Worm (Caenorhabditis elegans): ENCODE data around the gene T28A11.18.

T28A11.18 gene

DNA sequence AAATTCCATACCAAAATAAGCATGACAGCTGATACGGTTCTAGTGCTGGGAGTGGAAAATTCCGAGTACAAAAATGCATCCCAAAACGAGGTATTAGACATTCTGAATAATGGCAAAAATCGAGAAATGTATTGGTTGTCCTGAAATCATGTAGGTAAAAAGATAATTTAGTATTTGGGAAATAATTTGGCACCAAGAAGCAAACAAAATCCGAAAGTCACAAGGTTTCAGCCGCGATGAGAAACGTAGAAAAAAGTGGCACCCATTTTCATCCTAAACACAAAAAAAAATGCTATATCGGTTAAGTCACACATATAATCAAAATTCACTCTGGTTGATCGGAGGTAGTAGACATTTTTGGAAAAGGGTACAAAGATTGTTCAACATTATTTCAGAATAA is 29.9 kb upstream of the T28A11.18 start, which contains the start of gene srx-122:
srx-122 (minus strand) TSS at position 101 of the 400 bp plus-strand sequence.
- TF ChIP-seq pag-3 (tag; optimal IDR thresholded peaks at IDR 0.05; ENCODE audit: borderline replicate concordance, insufficient read depth) (no peak), blmp-1 (tag; optimal IDR thresholded peaks at IDR 0.05) (no peak), ceh-8 (GFP tag; optimal IDR thresholded peaks at IDR 0.05) (no peak)

ce11 chrV:3295368-3295767 is 27.5 kb upstream of the T28A11.18 start:
- no peak for TF ChIP-seq mdl-1 (tag; optimal IDR thresholded peaks at IDR 0.05)
- TF ChIP-seq C34B4.2 (tag; optimal IDR thresholded peaks at IDR 0.05), result no peak
- no peak for TF ChIP-seq nhr-20 (tag; optimal IDR thresholded peaks at IDR 0.05)
- no peak for TF ChIP-seq aha-1 (tag; optimal IDR thresholded peaks at IDR 0.05)
- TF ChIP-seq lin-13 (GFP tag; optimal IDR thresholded peaks at IDR 0.05), result no peak
- TF ChIP-seq nhr-28 (tag; optimal IDR thresholded peaks at IDR 0.05), result no peak
- TF ChIP-seq jun-1 (tag; optimal IDR thresholded peaks at IDR 0.05), result no peak
- TF ChIP-seq skn-1 (tag; optimal IDR thresholded peaks at IDR 0.05), result no peak
- no peak for TF ChIP-seq hpl-2 (GFP tag; optimal IDR thresholded peaks at IDR 0.05)
- TF ChIP-seq pax-3 (tag; optimal IDR thresholded peaks at IDR 0.05), result no peak
- TF ChIP-seq snpc-4 (tag; optimal IDR thresholded peaks at IDR 0.05), result no peak
- no peak for TF ChIP-seq C04F5.9 (tag; optimal IDR thresholded peaks at IDR 0.05)
- no peak for TF ChIP-seq lin-39 (tag; optimal IDR thresholded peaks at IDR 0.05)

- TF ChIP-seq nhr-11 (tag; optimal IDR thresholded peaks at IDR 0.05), result no peak
- TF ChIP-seq elt-3 (tag; optimal IDR thresholded peaks at IDR 0.05), result no peak
- TF ChIP-seq zip-4 (GFP tag; optimal IDR thresholded peaks at IDR 0.05), result no peak
- no peak for TF ChIP-seq nhr-47 (tag; optimal IDR thresholded peaks at IDR 0.05)
- no peak for TF ChIP-seq hpl-2 (GFP tag; optimal IDR thresholded peaks at IDR 0.05)
- TF ChIP-seq isw-1 (GFP tag; IDR thresholded peaks at IDR 0.05), result no peak
- no peak for TF ChIP-seq Y116A8C.19 (tag; optimal IDR thresholded peaks at IDR 0.05; ENCODE audit: borderline replicate concordance)
These were observed 21.4 kb upstream of the T28A11.18 start, which contains the start of gene F35F10.6 for ce11 chrV:3289267-3289666. Gene F35F10.6, minus strand, starts transcription at chrV:3289367.

DNA sequence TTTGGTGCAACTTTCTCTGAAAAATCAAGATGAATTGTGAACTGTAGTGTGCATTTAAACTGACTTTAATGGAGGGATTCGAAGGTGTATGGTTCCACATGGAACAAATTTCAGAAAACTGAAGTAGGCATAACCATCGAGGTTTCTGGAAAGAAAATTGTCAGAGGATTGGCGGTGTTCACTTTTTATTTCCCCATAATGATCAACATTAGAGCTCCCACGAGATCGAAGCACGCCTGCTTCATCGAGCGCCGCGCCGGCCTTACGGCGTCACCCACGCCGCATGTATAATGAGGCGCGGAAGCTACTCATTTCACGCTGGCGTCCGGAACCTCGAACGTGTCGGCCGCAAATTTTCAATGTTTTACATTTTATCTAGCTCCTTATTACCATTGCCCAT is 20.3 kb upstream of the T28A11.18 start:
- TF ChIP-seq tlp-1 (tag; optimal IDR thresholded peaks at IDR 0.05) (no peak), C34B4.2 (tag; optimal IDR thresholded peaks at IDR 0.05) (no peak), vab-15 (tag; optimal IDR thresholded peaks at IDR 0.05) (no peak), nhr-71 (tag; optimal IDR thresholded peaks at IDR 0.05) (no peak), lin-14 (GFP tag; optimal IDR thresholded peaks at IDR 0.05) (no peak), unc-98 (GFP tag; IDR thresholded peaks at IDR 0.05) (no peak), snpc-4 (tag; optimal IDR thresholded peaks at IDR 0.05) (no peak), hlh-4 (tag; optimal IDR thresholded peaks at IDR 0.05) (no peak), nhr-84 (tag; optimal IDR thresholded peaks at IDR 0.05) (no peak), rnt-1 (tag; optimal IDR thresholded peaks at IDR 0.05) (no peak), tbx-2 (tag; optimal IDR thresholded peaks at IDR 0.05) (no peak), nhr-12 (tag; optimal IDR thresholded peaks at IDR 0.05) (no peak), mep-1 (tag; optimal IDR thresholded peaks at IDR 0.05) (no peak), fos-1 (tag; optimal IDR thresholded peaks at IDR 0.05) (no peak), pax-3 (tag; optimal IDR thresholded peaks at IDR 0.05) (no peak), dsc-1 (tag; optimal IDR thresholded peaks at IDR 0.05) (no peak), sox-4 (tag; optimal IDR thresholded peaks at IDR 0.05) (no peak), ceh-90 (tag; optimal IDR thresholded peaks at IDR 0.05) (no peak), fkh-4 (tag; optimal IDR thresholded peaks at IDR 0.05; ENCODE audit: borderline replicate concordance) (no peak)
